Worm (Caenorhabditis elegans) whole organism, L2 larva: ENCODE data around the gene str-2.
A peak's percentile ranks its signal among the peaks of the same experiment; 100 is the strongest.

Experiments used
- C34F6.9 ChIP-seq: fragments of 150-350 bp; optimal IDR thresholded peaks from 2 replicates; lab custom pipeline; 2014; ENCODE audit warnings: missing biosample characterization, missing genetic modification characterization
- R02D3.7 ChIP-seq: fragments of 150-350 bp; optimal IDR thresholded peaks from 2 replicates; lab custom pipeline; 2014; ENCODE audit warnings: missing biosample characterization, missing genetic modification characterization
- ZK546.5 ChIP-seq: sonication (generic microtip); optimal IDR thresholded peaks from 2 replicates; lab custom pipeline; 2017; ENCODE audit warnings: missing biosample characterization, missing genetic modification characterization
- alr-1 ChIP-seq: fragments of 150-350 bp; optimal IDR thresholded peaks from 2 replicates; lab custom pipeline; 2014; ENCODE audit warnings: missing biosample characterization, missing genetic modification characterization
- ama-1 ChIP-seq: fragments of 150-350 bp; optimal IDR thresholded peaks from 2 replicates; lab custom pipeline; 2018; ENCODE audit warnings: inconsistent platforms
- ceh-16 ChIP-seq: fragments of 150-350 bp; optimal IDR thresholded peaks from 2 replicates; lab custom pipeline; 2014; ENCODE audit warnings: missing biosample characterization, missing genetic modification characterization
- ceh-82 ChIP-seq: fragments of 150-350 bp; optimal IDR thresholded peaks from 2 replicates; lab custom pipeline; 2014; ENCODE audit warnings: missing biosample characterization, missing genetic modification characterization
- crh-2 ChIP-seq: sonication (generic microtip); optimal IDR thresholded peaks from 2 replicates; lab custom pipeline; 2017; ENCODE audit warnings: missing biosample characterization, missing genetic modification characterization
- dmd-4 ChIP-seq: sonication (generic microtip); optimal IDR thresholded peaks from 2 replicates; lab custom pipeline; 2017; ENCODE audit warnings: missing biosample characterization, missing genetic modification characterization
- fos-1 ChIP-seq: fragments of 150-350 bp; optimal IDR thresholded peaks from 2 replicates; lab custom pipeline; 2014; ENCODE audit warnings: missing biosample characterization, missing genetic modification characterization
- gmeb-1 ChIP-seq: fragments of 150-350 bp; optimal IDR thresholded peaks from 2 replicates; lab custom pipeline; 2014; ENCODE audit warnings: missing biosample characterization, missing genetic modification characterization
- lin-11 ChIP-seq: fragments of 150-350 bp; sonication (generic microtip); optimal IDR thresholded peaks from 2 replicates; lab custom pipeline; 2014; ENCODE audit warnings: missing biosample characterization, missing genetic modification characterization, inconsistent platforms, mixed read lengths
- lsy-2 ChIP-seq, 2 experiments: fragments of 150-350 bp in 1 of 2; sonication (generic microtip) in 1 of 2; optimal IDR thresholded peaks; 2 replicates each; lab custom pipeline; 2014 to 2017; ENCODE audit warnings: missing biosample characterization in 2 of 2, missing genetic modification characterization in 2 of 2
- mab-5 ChIP-seq: fragments of 150-350 bp; optimal IDR thresholded peaks from 2 replicates; lab custom pipeline; 2014; ENCODE audit warnings: missing biosample characterization, missing genetic modification characterization
- mdl-1 ChIP-seq, 2 experiments: fragments of 150-350 bp in 1 of 2; sonication (generic microtip) in 1 of 2; optimal IDR thresholded peaks; 2 replicates each; lab custom pipeline; 2017; ENCODE audit warnings: missing biosample characterization in 2 of 2, missing genetic modification characterization in 2 of 2
- nhr-11 ChIP-seq: fragments of 150-350 bp; optimal IDR thresholded peaks from 2 replicates; lab custom pipeline; 2014; ENCODE audit warnings: missing biosample characterization, missing genetic modification characterization
- nhr-129 ChIP-seq: fragments of 150-350 bp; optimal IDR thresholded peaks from 2 replicates; lab custom pipeline; 2014; ENCODE audit warnings: missing biosample characterization, missing genetic modification characterization
- nhr-21 ChIP-seq: fragments of 150-350 bp; optimal IDR thresholded peaks from 2 replicates; lab custom pipeline; 2014; ENCODE audit warnings: missing biosample characterization, missing genetic modification characterization
- sem-4 ChIP-seq: fragments of 150-350 bp; optimal IDR thresholded peaks from 2 replicates; lab custom pipeline; 2014; ENCODE audit warnings: missing biosample characterization, missing genetic modification reagents, missing genetic modification characterization
- sma-3 ChIP-seq: sonication (generic microtip); optimal IDR thresholded peaks from 2 replicates; lab custom pipeline; 2016; ENCODE audit warnings: missing genetic modification reagents, missing genetic modification characterization, missing compliant biosample characterization
- sma-9 ChIP-seq, 2 experiments: fragments of 150-350 bp in 1 of 2; sonication (generic microtip) in 1 of 2; optimal IDR thresholded peaks; 2 replicates each; lab custom pipeline; 2014 to 2016; ENCODE audit warnings: missing genetic modification characterization in 2 of 2, mild to moderate bottlenecking in 1 of 2, missing biosample characterization in 1 of 2, missing compliant biosample characterization in 1 of 2, missing genetic modification reagents in 1 of 2, moderate library complexity in 1 of 2
- snpc-4 ChIP-seq: fragments of 150-350 bp; optimal IDR thresholded peaks from 2 replicates; lab custom pipeline; 2014; ENCODE audit warnings: missing biosample characterization, missing genetic modification characterization
- unc-55 ChIP-seq: fragments of 150-350 bp; sonication (generic microtip); optimal IDR thresholded peaks from 3 replicates; lab custom pipeline; 2014; ENCODE audit warnings: missing biosample characterization, missing genetic modification reagents, missing genetic modification characterization
- unc-62 ChIP-seq: fragments of 150-350 bp; optimal IDR thresholded peaks from 2 replicates; lab custom pipeline; 2014; ENCODE audit warnings: missing biosample characterization, missing genetic modification reagents, missing genetic modification characterization
- zag-1 ChIP-seq: fragments of 150-350 bp; optimal IDR thresholded peaks from 2 replicates; lab custom pipeline; 2014; ENCODE audit warnings: missing biosample characterization, missing genetic modification characterization
- ztf-1 ChIP-seq: fragments of 200-800 bp; sonication (Bioruptor generic); conservative IDR thresholded peaks from 2 replicates; pipeline ENCODE4 v1.3.6; 2022; ENCODE audit warnings: missing genetic modification characterization, missing compliant biosample characterization
- ztf-11 ChIP-seq: sonication (generic microtip); optimal IDR thresholded peaks from 2 replicates; lab custom pipeline; 2017; ENCODE audit warnings: missing biosample characterization, missing genetic modification characterization
- ztf-4 ChIP-seq: fragments of 150-350 bp; optimal IDR thresholded peaks from 2 replicates; lab custom pipeline; 2014; ENCODE audit warnings: missing biosample characterization, missing genetic modification characterization

Gene str-2

DNA sequence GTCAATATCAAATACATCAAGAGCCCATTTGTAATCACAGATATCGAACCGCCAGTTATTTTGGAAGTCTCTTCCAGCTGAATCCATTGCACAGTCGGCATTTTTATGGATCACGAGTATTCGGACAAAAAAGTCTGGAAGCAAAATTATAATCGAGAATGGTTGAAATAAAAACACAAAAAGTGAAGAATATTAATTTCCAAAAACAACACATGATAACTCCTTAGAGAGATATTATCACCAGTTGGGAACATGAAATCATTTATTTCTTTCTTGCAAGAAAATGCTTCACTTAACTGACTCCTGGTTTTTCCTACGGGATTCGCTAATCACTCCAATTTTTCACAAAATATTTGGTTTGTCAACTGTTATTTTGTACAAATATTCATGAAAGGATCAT, at the start of gene str-2:
Gene str-2 (minus strand): TSS at position 101 of the 400 bp plus-strand sequence.
- no peak for TF ChIP-seq C34F6.9 (tag; lab: Kevin White, UChicago)
- TF ChIP-seq sma-9 (GFP tag; optimal IDR thresholded peaks at IDR 0.05; lab: Kevin White, UChicago) = no peak
- TF ChIP-seq sma-9 (tag; optimal IDR thresholded peaks at IDR 0.05; lab: Kevin White, UChicago) = no peak
- no peak for TF ChIP-seq sem-4 (tag; lab: Kevin White, UChicago)
- no peak for TF ChIP-seq alr-1
- TF ChIP-seq zag-1 (tag; lab: Kevin White, UChicago) = no peak
- TF ChIP-seq lin-11 (tag; lab: Kevin White, UChicago) = no peak
- TF ChIP-seq ceh-82 (tag; lab: Kevin White, UChicago) = no peak
- no peak for TF ChIP-seq dmd-4
- no peak for TF ChIP-seq lsy-2 (tag; optimal IDR thresholded peaks at IDR 0.05; lab: Kevin White, UChicago)
- TF ChIP-seq ztf-1 (GFP tag; lab: Robert Waterston, UW) = no peak
- TF ChIP-seq R02D3.7 = no peak
- no peak for TF ChIP-seq ceh-16 (tag; lab: Kevin White, UChicago)
- no peak for TF ChIP-seq nhr-129

DNA sequence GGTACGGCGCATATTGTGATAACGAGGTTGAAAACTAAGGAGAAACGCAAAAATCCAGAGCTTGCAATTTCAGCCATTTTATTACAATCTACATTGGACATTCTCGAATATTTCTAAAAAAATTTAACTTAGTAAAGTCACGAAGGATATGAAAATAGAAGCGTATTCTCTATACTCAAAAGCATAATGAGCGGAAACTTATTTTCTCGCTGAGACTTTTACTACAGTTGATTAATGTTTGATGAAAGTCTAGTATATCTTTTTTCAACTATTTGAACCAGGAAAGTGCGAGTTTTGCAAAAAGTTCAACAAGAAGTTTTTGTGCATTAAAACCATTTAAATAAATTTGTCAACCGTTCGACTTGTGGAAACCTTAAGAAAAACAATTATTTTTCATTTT, 47.3 kb upstream of the str-2 start, which contains the start of gene srab-18:
Gene srab-18 (minus strand): TSS at position 101 of the 400 bp plus-strand sequence.
- TF ChIP-seq snpc-4 (tag; lab: Kevin White, UChicago) = no peak
- no peak for TF ChIP-seq zag-1 (tag; lab: Kevin White, UChicago)

DNA sequence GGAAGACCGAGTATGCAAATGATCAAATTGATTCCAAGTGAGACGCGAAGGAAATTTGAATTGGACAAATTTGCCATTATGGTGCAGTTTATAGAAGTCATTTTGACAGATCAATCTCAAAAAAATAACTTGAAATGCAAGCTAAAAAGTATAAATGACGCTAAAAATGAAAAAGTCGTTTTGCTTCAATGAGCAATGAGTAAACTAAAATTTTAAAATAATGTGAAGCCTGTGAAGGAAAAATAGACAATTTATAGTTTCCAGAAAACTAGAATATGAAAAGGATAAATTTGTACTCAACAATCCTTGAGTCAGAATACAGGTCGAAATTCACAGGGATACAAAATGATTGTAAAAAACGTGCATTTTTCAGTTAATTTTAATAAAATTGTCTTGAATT, 44.3 kb upstream of the str-2 start, which contains the start of gene srab-17:
Gene srab-17 (minus strand): TSS at position 101 of the 400 bp plus-strand sequence.
- TF ChIP-seq ztf-11 (tag; lab: Kevin White, UChicago) = no peak
- TF ChIP-seq nhr-11 (tag; lab: Kevin White, UChicago) = no peak
- TF ChIP-seq nhr-21 (tag; lab: Kevin White, UChicago) = no peak
- TF ChIP-seq, all 48 proteins: peak for 0

ce11 chrV:9860337-9860736, 36.3 kb upstream of the str-2 start:
- TF ChIP-seq lsy-2 (tag; optimal IDR thresholded peaks at IDR 0.05; lab: Kevin White, UChicago) = peak in 1 of 2 experiments; percentile 82
- TF ChIP-seq ama-1 (lab: Kevin White, UChicago) = no peak
- no peak for TF ChIP-seq alr-1

ce11 chrV:9859863-9860262, 35.8 kb upstream of the str-2 start, which contains the start of gene lsy-12:
TSS of gene lsy-12 (minus strand) at chrV:9859963.
- TF ChIP-seq ZK546.5 (tag; lab: Kevin White, UChicago) (no peak), ama-1 (lab: Kevin White, UChicago) (no peak), unc-62 (GFP tag; lab: Kevin White, UChicago) (no peak), unc-55 (GFP tag; lab: Kevin White, UChicago) (no peak), dmd-4 (no peak)

ce11 chrV:9856978-9857377, 32.9 kb upstream of the str-2 start:
- TF ChIP-seq sma-9 (GFP tag; optimal IDR thresholded peaks at IDR 0.05; lab: Kevin White, UChicago) = peak; percentile 7
- no peak for TF ChIP-seq sma-9 (tag; optimal IDR thresholded peaks at IDR 0.05; lab: Kevin White, UChicago)
- no peak for TF ChIP-seq sma-3 (GFP tag; lab: Kevin White, UChicago)
- peak; percentile 6 for TF ChIP-seq fos-1 (tag; lab: Kevin White, UChicago)
- no peak for TF ChIP-seq gmeb-1 (tag; lab: Kevin White, UChicago)
- no peak for TF ChIP-seq mdl-1 (tag; optimal IDR thresholded peaks at IDR 0.05; lab: Kevin White, UChicago)
- TF ChIP-seq crh-2 (tag; lab: Kevin White, UChicago) = peak; percentile 39
- TF ChIP-seq ztf-4 (tag; lab: Kevin White, UChicago) = no peak
- no peak for TF ChIP-seq ceh-16 (tag; lab: Kevin White, UChicago)
- TF ChIP-seq mab-5 = no peak
